Worm (Caenorhabditis elegans) whole organism, L4/young adult: ENCODE measurements around the gene ebp-2.
A peak's percentile ranks its signal among the peaks of the same experiment; 100 is the strongest.

Source experiments
- W03F9.2 ChIP-seq: fragments of 150-350 bp; optimal IDR thresholded peaks from 2 replicates; lab custom pipeline; 2014; ENCODE audit warnings: missing biosample characterization, missing genetic modification characterization
- him-1 ChIP-seq: sonication (generic microtip); optimal IDR thresholded peaks from 2 replicates; lab custom pipeline; 2016; ENCODE audit warnings: missing genotype, missing genetic modification reagents, missing genetic modification characterization, missing compliant biosample characterization

DNA sequence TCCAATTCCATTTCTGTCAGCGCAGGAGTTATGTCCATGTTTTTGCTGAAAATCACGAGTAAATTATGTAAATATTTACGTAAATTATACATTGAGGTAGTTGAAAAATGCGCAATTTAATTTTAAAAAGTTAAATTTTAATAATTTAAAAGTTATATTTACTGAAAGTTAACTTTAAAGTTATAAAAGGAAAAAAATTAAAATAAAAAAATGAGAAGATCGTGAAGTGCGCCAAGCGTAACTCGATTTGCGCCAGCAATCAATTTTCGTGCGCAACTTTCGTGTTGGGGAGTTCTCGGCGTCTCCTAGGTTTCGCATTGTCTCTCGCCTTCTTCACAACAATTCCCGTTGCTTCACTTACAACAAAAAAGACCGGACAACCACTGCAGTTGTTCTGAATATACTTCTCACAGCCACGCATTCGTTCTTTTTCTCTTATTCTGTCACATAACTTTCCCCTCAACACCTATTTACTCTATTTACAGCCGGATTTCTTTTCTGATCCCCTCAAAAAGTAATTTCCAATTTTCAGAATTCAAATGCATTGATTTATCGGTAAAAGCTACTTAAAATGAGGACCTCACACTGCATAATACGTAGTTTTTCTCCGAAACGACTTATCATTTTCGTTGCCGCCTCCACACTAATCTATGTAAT is 31.1 kb downstream of the ebp-2 start, which contains the start of the genes metl-1 and W02B12.11:
- peak; percentile 85 for TF ChIP-seq W03F9.2 (tag; lab: Kevin White, UChicago)
- TF ChIP-seq him-1 (tag; lab: Kevin White, UChicago), result peak; percentile 38
